Worm (Caenorhabditis elegans): ENCODE results near the gene T26E4.3.

T26E4.3 gene

ce11 chrV:15826110-15826509 is 43.5 kb downstream of the T26E4.3 start, which contains the start of gene srbc-51:
srbc-51 (plus strand) TSS chrV:15826410.
- TF ChIP-seq fos-1 (tag; optimal IDR thresholded peaks at IDR 0.05), result no peak
- no peak for TF ChIP-seq vab-7 (GFP tag; IDR thresholded peaks at IDR 0.05)
- TF ChIP-seq aha-1 (tag), result peak; percentile 59
- no peak for TF ChIP-seq nhr-41 (GFP tag; IDR thresholded peaks at IDR 0.05)
- no peak for TF ChIP-seq nhr-25 (tag; optimal IDR thresholded peaks at IDR 0.05; ENCODE audit: borderline replicate concordance, insufficient read depth)
- no peak for TF ChIP-seq rbr-2 (tag; optimal IDR thresholded peaks at IDR 0.05)
- TF ChIP-seq skn-1 (tag; optimal IDR thresholded peaks at IDR 0.05), result no peak

ce11 chrV:15829907-15830306 is 47.3 kb downstream of the T26E4.3 start, which contains the start of gene srbc-55:
srbc-55 (minus strand) TSS chrV:15830007.
- no peak for TF ChIP-seq skn-1 (tag; optimal IDR thresholded peaks at IDR 0.05)

ce11 chrV:15831586-15831985 is 49.0 kb downstream of the T26E4.3 start, which contains the start of gene srbc-56:
srbc-56 (minus strand) TSS chrV:15831686.
- no peak for TF ChIP-seq fos-1 (tag; optimal IDR thresholded peaks at IDR 0.05)
- TF ChIP-seq Y5F2A.4 (GFP tag; optimal IDR thresholded peaks at IDR 0.05), result no peak
- no peak for TF ChIP-seq mxl-3 (GFP tag; optimal IDR thresholded peaks at IDR 0.05)
- no peak for TF ChIP-seq madf-5 (GFP tag; IDR thresholded peaks at IDR 0.05)
- TF ChIP-seq nhr-48 (tag; optimal IDR thresholded peaks at IDR 0.05), result no peak
- TF ChIP-seq spr-1 (tag; optimal IDR thresholded peaks at IDR 0.05), result no peak
- TF ChIP-seq F44E2.7 (GFP tag; IDR thresholded peaks at IDR 0.05), result no peak
- TF ChIP-seq zag-1 (tag; optimal IDR thresholded peaks at IDR 0.05), result no peak
- no peak for TF ChIP-seq egl-43 (GFP tag; IDR thresholded peaks at IDR 0.05)
- no peak for TF ChIP-seq sdz-12 (GFP tag; optimal IDR thresholded peaks at IDR 0.05)
- TF ChIP-seq T26A8.4 (GFP tag; IDR thresholded peaks at IDR 0.05), result no peak
- no peak for TF ChIP-seq daf-19 (GFP tag; conservative IDR thresholded peaks at IDR 0.05)
- TF ChIP-seq spr-3 (GFP tag; optimal IDR thresholded peaks at IDR 0.05), result no peak
- no peak for TF ChIP-seq ceh-20 (GFP tag; IDR thresholded peaks at IDR 0.05)
- TF ChIP-seq lin-1 (GFP tag; IDR thresholded peaks at IDR 0.05), result no peak
- no peak for TF ChIP-seq nhr-25 (tag; optimal IDR thresholded peaks at IDR 0.05; ENCODE audit: borderline replicate concordance, insufficient read depth)

- TF ChIP-seq pqm-1 (tag; optimal IDR thresholded peaks at IDR 0.05) (no peak), tag-97 (GFP tag; IDR thresholded peaks at IDR 0.05) (no peak)
Observed at ce11 chrV:15833622-15834021, 51.0 kb downstream of the T26E4.3 start, which contains the start of gene srbc-54. srbc-54 (minus strand) TSS chrV:15833722.
